Worm (Caenorhabditis elegans): ENCODE results near the gene W07G4.1.
A peak's percentile ranks its signal among the peaks of the same experiment; 100 is the strongest.

The W07G4.1 gene

ce11 chrV:13003378-13003777 is 29.9 kb upstream of the W07G4.1 start (continued):
- TF ChIP-seq fkh-10 (GFP tag; optimal IDR thresholded peaks at IDR 0.05) = no peak
- TF ChIP-seq F37D6.2 (tag; optimal IDR thresholded peaks at IDR 0.05) = peak; percentile 52
- TF ChIP-seq lim-7 (GFP tag; IDR thresholded peaks at IDR 0.05) = peak; percentile 95
- no peak for TF ChIP-seq zfp-2 (tag; optimal IDR thresholded peaks at IDR 0.05)

ce11 chrV:13004374-13004773 is 28.9 kb upstream of the W07G4.1 start:
- TF ChIP-seq nhr-42 (GFP tag; IDR thresholded peaks at IDR 0.05) = no peak
- no peak for TF ChIP-seq mxl-3 (GFP tag; optimal IDR thresholded peaks at IDR 0.05)
- TF ChIP-seq fos-1 (tag; optimal IDR thresholded peaks at IDR 0.05) = no peak
- no peak for TF ChIP-seq unc-62 (GFP tag; optimal IDR thresholded peaks at IDR 0.05 in 1 of 2)
- no peak for TF ChIP-seq unc-62 (tag; optimal IDR thresholded peaks at IDR 0.05)
- peak; percentile 69 for TF ChIP-seq aha-1 (tag)
- peak; percentile 90 for TF ChIP-seq set-16 (GFP tag; IDR thresholded peaks at IDR 0.05)
- no peak for TF ChIP-seq nhr-48 (tag; optimal IDR thresholded peaks at IDR 0.05)
- TF ChIP-seq hmg-1.1 (GFP tag; IDR thresholded peaks at IDR 0.05) = no peak
- no peak for TF ChIP-seq dmd-6 (GFP tag; IDR thresholded peaks at IDR 0.05)
- no peak for TF ChIP-seq tag-97 (GFP tag; IDR thresholded peaks at IDR 0.05)
- peak; percentile 71; the same call in 1 of the 2 replicates for TF ChIP-seq D1046.2 (GFP tag; IDR thresholded peaks at IDR 0.05)
- TF ChIP-seq egl-27 (tag; optimal IDR thresholded peaks at IDR 0.05) = no peak
- no peak for TF ChIP-seq pqm-1 (tag; optimal IDR thresholded peaks at IDR 0.05)
- no peak for TF ChIP-seq lin-38 (GFP tag; IDR thresholded peaks at IDR 0.05)
- no peak for TF ChIP-seq mes-2 (tag; optimal IDR thresholded peaks at IDR 0.05; ENCODE audit: poor library complexity, severe bottlenecking)

DNA sequence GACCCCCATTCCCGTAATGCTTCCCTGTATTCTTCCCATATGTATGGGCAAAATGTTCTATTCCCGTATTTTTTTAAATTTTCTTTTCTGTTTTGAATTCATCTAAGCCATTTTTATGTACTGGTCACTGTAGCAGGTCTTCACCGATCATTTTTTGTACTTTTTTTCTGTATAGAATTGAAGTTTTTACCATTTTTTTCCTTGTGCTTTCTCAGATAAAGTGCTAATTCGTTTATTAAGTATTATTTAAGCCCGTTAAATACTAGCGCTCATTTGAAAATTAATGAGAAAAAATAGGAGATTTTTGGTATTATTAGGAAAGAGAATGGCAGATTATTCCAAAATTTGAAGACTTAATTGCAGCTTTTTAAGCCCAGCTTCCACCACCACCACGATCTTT is 26.6 kb upstream of the W07G4.1 start:
- 0 out of 2 replicates have a peak, but pooled peaks have one; percentile 28 for TF ChIP-seq arid-1 (GFP tag; conservative IDR thresholded peaks at IDR 0.05)
- no peak for TF ChIP-seq R02D3.7 (tag; optimal IDR thresholded peaks at IDR 0.05)
- no peak for TF ChIP-seq Y5F2A.4 (GFP tag; optimal IDR thresholded peaks at IDR 0.05)
- no peak for TF ChIP-seq zfp-2 (tag; optimal IDR thresholded peaks at IDR 0.05)
- TF ChIP-seq lin-38 (GFP tag; IDR thresholded peaks at IDR 0.05) = peak; percentile 40
- no peak for TF ChIP-seq hmg-1.1 (GFP tag; IDR thresholded peaks at IDR 0.05)
- TF ChIP-seq F26F4.8 (GFP tag; conservative IDR thresholded peaks at IDR 0.05) = no peak
- TF ChIP-seq pha-4 (GFP tag; IDR thresholded peaks at IDR 0.05) = no peak
- no peak for TF ChIP-seq pha-4 (tag; optimal IDR thresholded peaks at IDR 0.05)
- TF ChIP-seq lin-29 (GFP tag; IDR thresholded peaks at IDR 0.05) = no peak
- no peak for TF ChIP-seq dmd-9 (GFP tag; IDR thresholded peaks at IDR 0.05)
- TF ChIP-seq duxl-1 (tag; optimal IDR thresholded peaks at IDR 0.05; ENCODE audit: poor library complexity) = no peak
- TF ChIP-seq mdl-1 (tag; optimal IDR thresholded peaks at IDR 0.05) = no peak

ce11 chrV:13008825-13009224 is 24.5 kb upstream of the W07G4.1 start, which contains the start of gene F15B9.10:
Gene F15B9.10 (minus strand): TSS chrV:13008925.
- TF ChIP-seq unc-62 (GFP tag; optimal IDR thresholded peaks at IDR 0.05 in 1 of 2) = peak in 1 of 2 experiments; percentile 3
- no peak for TF ChIP-seq unc-62 (tag; optimal IDR thresholded peaks at IDR 0.05)
- TF ChIP-seq unc-39 (tag; optimal IDR thresholded peaks at IDR 0.05) = no peak

ce11 chrV:13009271-13009670 is 24.1 kb upstream of the W07G4.1 start:
- TF ChIP-seq R02D3.7 (tag; optimal IDR thresholded peaks at IDR 0.05) = peak; percentile 43
- TF ChIP-seq snpc-1.2 (GFP tag; IDR thresholded peaks at IDR 0.05) = no peak
- TF ChIP-seq Y5F2A.4 (GFP tag; optimal IDR thresholded peaks at IDR 0.05) = no peak
- no peak for TF ChIP-seq nhr-11 (tag; optimal IDR thresholded peaks at IDR 0.05)
- no peak; the same call in 1 of the 2 replicates for TF ChIP-seq lin-38 (GFP tag; IDR thresholded peaks at IDR 0.05)

ce11 chrV:13009843-13010242 is 23.5 kb upstream of the W07G4.1 start:
- TF ChIP-seq ctbp-1 (GFP tag; IDR thresholded peaks at IDR 0.05) (no peak), hmg-1.1 (GFP tag; IDR thresholded peaks at IDR 0.05) (peak; percentile 33; the same call in 1 of the 2 replicates), hlh-11 (tag; optimal IDR thresholded peaks at IDR 0.05) (peak; percentile 54), daf-16 (GFP tag; optimal IDR thresholded peaks at IDR 0.05) (no peak), daf-16 (tag; optimal IDR thresholded peaks at IDR 0.05) (peak; percentile 72), php-3 (GFP tag; IDR thresholded peaks at IDR 0.05) (no peak), lsy-2 (tag; optimal IDR thresholded peaks at IDR 0.05) (peak in 1 of 2 experiments; percentile 1), lin-1 (GFP tag; IDR thresholded peaks at IDR 0.05) (no peak), F10B5.3 (tag; optimal IDR thresholded peaks at IDR 0.05) (no peak), ceh-20 (GFP tag; IDR thresholded peaks at IDR 0.05) (no peak), nhr-10 (tag; optimal IDR thresholded peaks at IDR 0.05) (peak; percentile 18), jun-1 (tag; optimal IDR thresholded peaks at IDR 0.05) (no peak), zfp-2 (tag; optimal IDR thresholded peaks at IDR 0.05) (no peak)
